Worm (Caenorhabditis elegans) whole organism, L2 larva: ENCODE results near the gene nhr-186.

ENCODE experiments used
- C34F6.9 ChIP-seq: fragments of 150-350 bp; optimal IDR thresholded peaks from 2 replicates; lab custom pipeline; 2014; ENCODE audit warnings: missing biosample characterization, missing genetic modification characterization
- Y55F3AM.14 ChIP-seq: fragments of 200-800 bp; sonication (Bioruptor generic); optimal IDR thresholded peaks from 2 replicates; lab custom pipeline; 2018; ENCODE audit warnings: mild to moderate bottlenecking, missing genetic modification characterization, missing compliant biosample characterization
- alr-1 ChIP-seq: fragments of 150-350 bp; optimal IDR thresholded peaks from 2 replicates; lab custom pipeline; 2014; ENCODE audit warnings: missing biosample characterization, missing genetic modification characterization
- aly-2 ChIP-seq: fragments of 150-350 bp; optimal IDR thresholded peaks from 2 replicates; lab custom pipeline; 2014; ENCODE audit warnings: missing biosample characterization, missing genetic modification characterization
- ama-1 ChIP-seq: fragments of 150-350 bp; optimal IDR thresholded peaks from 2 replicates; lab custom pipeline; 2018; ENCODE audit warnings: inconsistent platforms
- ceh-16 ChIP-seq: fragments of 150-350 bp; optimal IDR thresholded peaks from 2 replicates; lab custom pipeline; 2014; ENCODE audit warnings: missing biosample characterization, missing genetic modification characterization
- ceh-82 ChIP-seq: fragments of 150-350 bp; optimal IDR thresholded peaks from 2 replicates; lab custom pipeline; 2014; ENCODE audit warnings: missing biosample characterization, missing genetic modification characterization
- elt-1 ChIP-seq: fragments of 150-350 bp; optimal IDR thresholded peaks from 2 replicates; lab custom pipeline; 2014; ENCODE audit warnings: missing biosample characterization, missing genetic modification characterization
- fos-1 ChIP-seq: fragments of 150-350 bp; optimal IDR thresholded peaks from 2 replicates; lab custom pipeline; 2014; ENCODE audit warnings: missing biosample characterization, missing genetic modification characterization
- gmeb-1 ChIP-seq: fragments of 150-350 bp; optimal IDR thresholded peaks from 2 replicates; lab custom pipeline; 2014; ENCODE audit warnings: missing biosample characterization, missing genetic modification characterization
- lin-13 ChIP-seq: fragments of 150-350 bp; optimal IDR thresholded peaks from 2 replicates; lab custom pipeline; 2014; ENCODE audit warnings: missing biosample characterization, missing genetic modification reagents, missing genetic modification characterization
- lin-39 ChIP-seq: fragments of 150-350 bp; optimal IDR thresholded peaks from 2 replicates; lab custom pipeline; 2014; ENCODE audit warnings: missing biosample characterization, missing genetic modification reagents, missing genetic modification characterization
- lsy-2 ChIP-seq, 2 experiments: fragments of 150-350 bp in 1 of 2; sonication (generic microtip) in 1 of 2; optimal IDR thresholded peaks; 2 replicates each; lab custom pipeline; 2014 to 2017; ENCODE audit warnings: missing biosample characterization in 2 of 2, missing genetic modification characterization in 2 of 2
- mab-5 ChIP-seq: fragments of 150-350 bp; optimal IDR thresholded peaks from 2 replicates; lab custom pipeline; 2014; ENCODE audit warnings: missing biosample characterization, missing genetic modification characterization
- mbf-1 ChIP-seq: sonication (generic microtip); optimal IDR thresholded peaks from 2 replicates; lab custom pipeline; 2017; ENCODE audit warnings: missing biosample characterization, missing genetic modification characterization
- mdl-1 ChIP-seq, 2 experiments: fragments of 150-350 bp in 1 of 2; sonication (generic microtip) in 1 of 2; optimal IDR thresholded peaks; 2 replicates each; lab custom pipeline; 2017; ENCODE audit warnings: missing biosample characterization in 2 of 2, missing genetic modification characterization in 2 of 2
- nhr-10 ChIP-seq: sonication (generic microtip); optimal IDR thresholded peaks from 2 replicates; lab custom pipeline; 2017; ENCODE audit warnings: missing biosample characterization, missing genetic modification characterization
- nhr-11 ChIP-seq: fragments of 150-350 bp; optimal IDR thresholded peaks from 2 replicates; lab custom pipeline; 2014; ENCODE audit warnings: missing biosample characterization, missing genetic modification characterization
- nhr-12 ChIP-seq: fragments of 150-350 bp; optimal IDR thresholded peaks from 2 replicates; lab custom pipeline; 2014; ENCODE audit warnings: missing biosample characterization, missing genetic modification characterization
- nhr-21 ChIP-seq: fragments of 150-350 bp; optimal IDR thresholded peaks from 2 replicates; lab custom pipeline; 2014; ENCODE audit warnings: missing biosample characterization, missing genetic modification characterization
- nhr-23 ChIP-seq: fragments of 150-350 bp; optimal IDR thresholded peaks from 2 replicates; lab custom pipeline; 2014; ENCODE audit warnings: missing biosample characterization, missing genetic modification reagents, missing genetic modification characterization
- nhr-237 ChIP-seq: fragments of 150-350 bp; optimal IDR thresholded peaks from 2 replicates; lab custom pipeline; 2014; ENCODE audit warnings: missing biosample characterization, missing genetic modification characterization
- nhr-25 ChIP-seq: fragments of 150-350 bp; sonication (generic microtip); optimal IDR thresholded peaks from 3 replicates; lab custom pipeline; 2014; ENCODE audit warnings: missing biosample characterization, missing genetic modification characterization
- peb-1 ChIP-seq: fragments of 150-350 bp; optimal IDR thresholded peaks from 2 replicates; lab custom pipeline; 2014; ENCODE audit warnings: missing biosample characterization, missing genetic modification characterization
- sem-4 ChIP-seq: fragments of 150-350 bp; optimal IDR thresholded peaks from 2 replicates; lab custom pipeline; 2014; ENCODE audit warnings: missing biosample characterization, missing genetic modification reagents, missing genetic modification characterization
- skn-1 ChIP-seq: sonication (generic microtip); optimal IDR thresholded peaks from 2 replicates; lab custom pipeline; 2017; ENCODE audit warnings: missing biosample characterization, missing genetic modification characterization
- sma-3 ChIP-seq: sonication (generic microtip); optimal IDR thresholded peaks from 2 replicates; lab custom pipeline; 2016; ENCODE audit warnings: missing genetic modification reagents, missing genetic modification characterization, missing compliant biosample characterization
- unc-39 ChIP-seq: fragments of 150-350 bp; optimal IDR thresholded peaks from 2 replicates; lab custom pipeline; 2014; ENCODE audit warnings: missing biosample characterization, missing genetic modification characterization
- unc-55 ChIP-seq: fragments of 150-350 bp; sonication (generic microtip); optimal IDR thresholded peaks from 3 replicates; lab custom pipeline; 2014; ENCODE audit warnings: missing biosample characterization, missing genetic modification reagents, missing genetic modification characterization
- unc-62 ChIP-seq: fragments of 150-350 bp; optimal IDR thresholded peaks from 2 replicates; lab custom pipeline; 2014; ENCODE audit warnings: missing biosample characterization, missing genetic modification reagents, missing genetic modification characterization
- zag-1 ChIP-seq: fragments of 150-350 bp; optimal IDR thresholded peaks from 2 replicates; lab custom pipeline; 2014; ENCODE audit warnings: missing biosample characterization, missing genetic modification characterization
- ztf-1 ChIP-seq: fragments of 200-800 bp; sonication (Bioruptor generic); conservative IDR thresholded peaks from 2 replicates; pipeline ENCODE4 v1.3.6; 2022; ENCODE audit warnings: missing genetic modification characterization, missing compliant biosample characterization
- ztf-11 ChIP-seq: sonication (generic microtip); optimal IDR thresholded peaks from 2 replicates; lab custom pipeline; 2017; ENCODE audit warnings: missing biosample characterization, missing genetic modification characterization

nhr-186 gene

ce11 chrV:3811541-3811940 is 43.2 kb downstream of the nhr-186 start, which contains the start of gene scl-13:
TSS of gene scl-13 (minus strand) at chrV:3811641.
- TF ChIP-seq nhr-11 (tag; lab: Kevin White, UChicago) (no peak), unc-55 (GFP tag; lab: Kevin White, UChicago) (no peak), lin-13 (GFP tag; lab: Kevin White, UChicago) (no peak), ceh-16 (tag; lab: Kevin White, UChicago) (no peak), elt-1 (tag; lab: Kevin White, UChicago) (no peak), unc-39 (tag; lab: Kevin White, UChicago) (no peak), mbf-1 (tag; lab: Kevin White, UChicago) (no peak), fos-1 (tag; lab: Kevin White, UChicago) (no peak), zag-1 (tag; lab: Kevin White, UChicago) (no peak), lsy-2 (tag; optimal IDR thresholded peaks at IDR 0.05; lab: Kevin White, UChicago) (no peak), nhr-12 (tag; lab: Kevin White, UChicago) (no peak), nhr-23 (tag; lab: Kevin White, UChicago) (no peak), mdl-1 (tag; optimal IDR thresholded peaks at IDR 0.05; lab: Kevin White, UChicago) (no peak), nhr-237 (tag; lab: Kevin White, UChicago) (no peak), ztf-1 (GFP tag; lab: Robert Waterston, UW) (no peak), aly-2 (tag; lab: Kevin White, UChicago) (no peak)
- TF ChIP-seq, all 48 proteins: peak for 0

- no peak for TF ChIP-seq ztf-11 (tag; lab: Kevin White, UChicago)
Observed at ce11 chrV:3810035-3810434, 44.7 kb downstream of the nhr-186 start.

- TF ChIP-seq nhr-12 (tag; lab: Kevin White, UChicago) (no peak), ztf-1 (GFP tag; lab: Robert Waterston, UW) (no peak), ceh-16 (tag; lab: Kevin White, UChicago) (no peak), ama-1 (lab: Kevin White, UChicago) (no peak), ceh-82 (no peak), mab-5 (tag; lab: Kevin White, UChicago) (no peak), nhr-11 (tag; lab: Kevin White, UChicago) (no peak)
- TF ChIP-seq, all 48 proteins: peak for 0
Observed at ce11 chrV:3808336-3808735, 46.4 kb downstream of the nhr-186 start, which contains the start of gene srw-6. TSS of gene srw-6 (plus strand) at chrV:3808636.

DNA sequence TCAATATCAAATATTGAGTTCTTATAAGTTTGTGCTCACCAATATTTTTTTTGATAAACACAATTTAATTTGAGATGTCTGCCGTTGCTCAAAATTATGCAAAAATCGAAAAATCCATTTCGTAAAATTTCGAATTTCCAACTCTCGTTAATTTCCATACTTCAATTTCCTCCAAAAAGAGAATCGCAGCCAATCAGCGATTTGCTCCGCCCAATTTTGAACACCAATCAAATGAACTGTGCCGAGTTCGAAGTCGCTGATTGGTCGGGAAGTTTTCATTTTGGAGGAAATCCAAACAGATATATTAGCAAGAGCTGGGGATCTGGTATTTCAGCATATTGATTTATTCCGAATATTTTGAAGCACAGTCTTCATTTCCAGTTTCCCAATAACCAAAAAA is 46.9 kb downstream of the nhr-186 start:
- no peak for TF ChIP-seq ztf-1 (GFP tag; lab: Robert Waterston, UW)
- TF ChIP-seq gmeb-1 (tag; lab: Kevin White, UChicago) = no peak
- TF ChIP-seq ceh-16 (tag; lab: Kevin White, UChicago) = no peak
- no peak for TF ChIP-seq nhr-12 (tag; lab: Kevin White, UChicago)
- TF ChIP-seq nhr-21 (tag; lab: Kevin White, UChicago) = no peak
- TF ChIP-seq mbf-1 (tag; lab: Kevin White, UChicago) = no peak
- no peak for TF ChIP-seq nhr-11 (tag; lab: Kevin White, UChicago)
- no peak for TF ChIP-seq elt-1 (tag; lab: Kevin White, UChicago)
- TF ChIP-seq sem-4 (tag; lab: Kevin White, UChicago) = no peak
- TF ChIP-seq nhr-237 (tag; lab: Kevin White, UChicago) = no peak
- TF ChIP-seq mdl-1 (tag; optimal IDR thresholded peaks at IDR 0.05; lab: Kevin White, UChicago) = no peak
- TF ChIP-seq nhr-25 = no peak
- TF ChIP-seq ceh-82 = no peak
- TF ChIP-seq ama-1 (lab: Kevin White, UChicago) = no peak
- no peak for TF ChIP-seq unc-55 (GFP tag; lab: Kevin White, UChicago)
- TF ChIP-seq C34F6.9 = no peak
- no peak for TF ChIP-seq lin-39 (tag; lab: Kevin White, UChicago)
- no peak for TF ChIP-seq skn-1 (tag; lab: Kevin White, UChicago)
- TF ChIP-seq peb-1 (tag; lab: Kevin White, UChicago) = no peak
- no peak for TF ChIP-seq sma-3
- TF ChIP-seq, all 48 proteins: peak for 0

- no peak for TF ChIP-seq nhr-10
- TF ChIP-seq unc-62 (GFP tag; lab: Kevin White, UChicago) = no peak
- no peak for TF ChIP-seq Y55F3AM.14 (GFP tag; lab: Kevin White, UChicago)
- no peak for TF ChIP-seq mab-5 (tag; lab: Kevin White, UChicago)
- no peak for TF ChIP-seq alr-1 (tag; lab: Kevin White, UChicago)
- TF ChIP-seq, all 48 proteins: peak for 0
Observed at ce11 chrV:3805961-3806360, 48.8 kb downstream of the nhr-186 start, which contains the start of gene srw-7. TSS of gene srw-7 (plus strand) at chrV:3806261.
